Fruit fly (Drosophila melanogaster): Measurements from ENCODE around the gene cal1.

The cal1 gene

DNA sequence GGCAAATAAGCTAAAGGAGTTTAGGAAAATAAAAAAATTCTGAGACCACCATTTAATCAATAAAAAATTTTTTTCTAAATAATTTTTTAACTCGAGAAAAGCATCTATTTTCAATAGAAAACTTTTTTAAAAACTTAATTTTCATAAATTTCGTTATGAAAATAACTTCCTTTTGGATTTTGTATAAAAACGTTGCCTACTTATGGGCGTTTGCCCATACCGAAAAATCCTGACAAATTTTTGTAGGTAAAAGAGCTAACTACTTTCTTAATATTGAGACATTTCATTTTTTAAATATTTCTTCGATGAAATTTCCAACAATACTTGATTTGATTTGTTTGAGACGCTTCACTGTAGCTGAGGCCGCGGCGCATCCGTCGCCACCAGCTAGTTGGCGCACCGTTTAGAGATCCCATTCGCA is 27.8 kb upstream of the cal1 start (continued):
- TF ChIP-seq CG17612 (GFP tag; IDR thresholded peaks at IDR 0.05), result no peak
- no peak for TF ChIP-seq CG32532 (GFP tag; IDR thresholded peaks at IDR 0.05)
- peak; percentile 69 for TF ChIP-seq tio (GFP tag; optimal IDR thresholded peaks at IDR 0.05)
- peak; percentile 5 for TF ChIP-seq fd3F (GFP tag; optimal IDR thresholded peaks at IDR 0.05)
- TF ChIP-seq Six4 (GFP tag; optimal IDR thresholded peaks at IDR 0.05), result peak; percentile 47
- peak; percentile 42 for TF ChIP-seq CG11398 (GFP tag; optimal IDR thresholded peaks at IDR 0.05)
- peak; percentile 66; the same call in 1 of the 2 replicates for TF ChIP-seq Xrp1 (GFP tag; IDR thresholded peaks at IDR 0.05)
- no peak for TF ChIP-seq D (optimal IDR thresholded peaks at IDR 0.05)
- TF ChIP-seq D (GFP tag; optimal IDR thresholded peaks at IDR 0.05), result peak; percentile 44
- TF ChIP-seq CG31365 (tag; optimal IDR thresholded peaks at IDR 0.05), result no peak
- no peak for TF ChIP-seq sug (tag; optimal IDR thresholded peaks at IDR 0.05)
- peak; percentile 17; the same call in 1 of the 3 replicates for TF ChIP-seq Aef1 (GFP tag; IDR thresholded peaks at IDR 0.05)
- peak; percentile 55 for TF ChIP-seq slbo (GFP tag; IDR thresholded peaks at IDR 0.05)
- TF ChIP-seq stc (GFP tag; IDR thresholded peaks at IDR 0.05), result no peak
- peak; percentile 23 for TF ChIP-seq CG11723 (GFP tag; optimal IDR thresholded peaks at IDR 0.05)
- peak; percentile 79 for TF ChIP-seq CG18262 (tag; optimal IDR thresholded peaks at IDR 0.05)
- no peak for TF ChIP-seq Mrtf (GFP tag; IDR thresholded peaks at IDR 0.05)
- TF ChIP-seq seq (GFP tag; IDR thresholded peaks at IDR 0.05), result no peak; the same call in none of the 2 replicates
- TF ChIP-seq gro (GFP tag; optimal IDR thresholded peaks at IDR 0.05), result no peak
- peak; percentile 43 for TF ChIP-seq CG9609 (GFP tag; optimal IDR thresholded peaks at IDR 0.05)
- no peak for TF ChIP-seq H15 (GFP tag; IDR thresholded peaks at IDR 0.05)
- peak; percentile 13 for TF ChIP-seq CG1602 (GFP tag; optimal IDR thresholded peaks at IDR 0.05)
- TF ChIP-seq scrt (GFP tag; optimal IDR thresholded peaks at IDR 0.05), result peak; percentile 3
- peak; percentile 58 for TF ChIP-seq CG10979 (tag; optimal IDR thresholded peaks at IDR 0.05)
- TF ChIP-seq Neu2 (GFP tag; optimal IDR thresholded peaks at IDR 0.05; ENCODE audit: borderline replicate concordance), result no peak
- TF ChIP-seq CG32767 (GFP tag; IDR thresholded peaks at IDR 0.05), result peak; percentile 18; the same call in 1 of the 2 replicates
- peak; percentile 79 for TF ChIP-seq CG7556 (GFP tag; optimal IDR thresholded peaks at IDR 0.05)
- peak; percentile 51 for TF ChIP-seq Hmr (GFP tag; optimal IDR thresholded peaks at IDR 0.05)
- TF ChIP-seq grn (GFP tag; optimal IDR thresholded peaks at IDR 0.05), result no peak
- TF ChIP-seq lab (GFP tag; optimal IDR thresholded peaks at IDR 0.05), result peak; percentile 35
- TF ChIP-seq PHDP (tag; optimal IDR thresholded peaks at IDR 0.05), result peak; percentile 43
- TF ChIP-seq gcm2 (GFP tag; optimal IDR thresholded peaks at IDR 0.05), result peak; percentile 48
- peak; percentile 19 for TF ChIP-seq CHES-1-like (GFP tag; optimal IDR thresholded peaks at IDR 0.05)
- no peak for TF ChIP-seq CG1603 (tag; optimal IDR thresholded peaks at IDR 0.05)
- TF ChIP-seq CG10959 (GFP tag; IDR thresholded peaks at IDR 0.05), result no peak
- peak; percentile 61 for TF ChIP-seq row (GFP tag; IDR thresholded peaks at IDR 0.05)
- peak; percentile 31 for TF ChIP-seq HLH54F (GFP tag; optimal IDR thresholded peaks at IDR 0.05)
- peak; percentile 1 for TF ChIP-seq Spps (tag; optimal IDR thresholded peaks at IDR 0.05)
- TF ChIP-seq lilli (GFP tag; optimal IDR thresholded peaks at IDR 0.05), result peak; percentile 26
- peak; percentile 15 for TF ChIP-seq CG12744 (GFP tag; optimal IDR thresholded peaks at IDR 0.05)
- peak; percentile 27 for TF ChIP-seq CG18619 (GFP tag; optimal IDR thresholded peaks at IDR 0.05)
- TF ChIP-seq CG6254 (GFP tag; optimal IDR thresholded peaks at IDR 0.05), result peak; percentile 21
- no peak for TF ChIP-seq zen (tag; optimal IDR thresholded peaks at IDR 0.05)
- TF ChIP-seq CG2202 (tag; optimal IDR thresholded peaks at IDR 0.05), result no peak
- no peak for TF ChIP-seq z (GFP tag; IDR thresholded peaks at IDR 0.05)
- TF ChIP-seq ATbp (GFP tag; optimal IDR thresholded peaks at IDR 0.05), result peak; percentile 11
- TF ChIP-seq Dad (GFP tag; optimal IDR thresholded peaks at IDR 0.05), result peak; percentile 67
- TF ChIP-seq CkIIα-i1 (GFP tag; IDR thresholded peaks at IDR 0.05), result no peak
- peak; percentile 52 for TF ChIP-seq CG8290 (GFP tag; optimal IDR thresholded peaks at IDR 0.05)
- TF ChIP-seq CG8290 (tag; optimal IDR thresholded peaks at IDR 0.05), result peak in 1 of 2 experiments; percentile 87
- peak; percentile 66 for TF ChIP-seq dmrt99B (tag; optimal IDR thresholded peaks at IDR 0.05)
- peak; percentile 16 for TF ChIP-seq slp2 (GFP tag; optimal IDR thresholded peaks at IDR 0.05)

Data from whole organism, embryonic.